Worm (Caenorhabditis elegans) whole organism, L4/young adult: ENCODE results near the gene str-131.

Experiments
- W03F9.2 ChIP-seq: fragments of 150-350 bp; optimal IDR thresholded peaks from 2 replicates; lab custom pipeline; 2014; ENCODE audit warnings: missing biosample characterization, missing genetic modification characterization
- him-1 ChIP-seq: sonication (generic microtip); optimal IDR thresholded peaks from 2 replicates; lab custom pipeline; 2016; ENCODE audit warnings: missing genotype, missing genetic modification reagents, missing genetic modification characterization, missing compliant biosample characterization

- TF ChIP-seq him-1 (tag; lab: Kevin White, UChicago) (no peak), W03F9.2 (tag; lab: Kevin White, UChicago) (no peak)
Observed at ce11 chrV:8130812-8131211, 49.3 kb upstream of the str-131 start.
